Fruit fly (Drosophila melanogaster): ENCODE data around the gene CG1316.

The CG1316 gene

dm6 chr3L:4239442-4240322 is 44.0 kb upstream of the CG1316 start, which contains the start of gene Sqor (continued):
- TF ChIP-seq tll (GFP tag; optimal IDR thresholded peaks at IDR 0.05): no peak
- TF ChIP-seq Lpt (GFP tag; optimal IDR thresholded peaks at IDR 0.05): no peak
- no peak for TF ChIP-seq kni (GFP tag; optimal IDR thresholded peaks at IDR 0.05)
- peak; percentile 72 for TF ChIP-seq az2 (GFP tag; optimal IDR thresholded peaks at IDR 0.05)
- TF ChIP-seq CG17361 (GFP tag; IDR thresholded peaks at IDR 0.05): peak; percentile 95
- no peak for TF ChIP-seq fru (optimal IDR thresholded peaks at IDR 0.05)
- TF ChIP-seq CG17829 (tag; optimal IDR thresholded peaks at IDR 0.05): peak; percentile 78
- TF ChIP-seq Opbp (GFP tag; IDR thresholded peaks at IDR 0.05; ENCODE audit: partially characterized antibody): no peak
- TF ChIP-seq hb (GFP tag; IDR thresholded peaks at IDR 0.05; ENCODE audit: partially characterized antibody): no peak
- peak; percentile 83 for TF ChIP-seq vfl (GFP tag; optimal IDR thresholded peaks at IDR 0.05)
- TF ChIP-seq exex (tag; optimal IDR thresholded peaks at IDR 0.05): peak; percentile 44
- peak; percentile 87 for TF ChIP-seq Oli (tag; optimal IDR thresholded peaks at IDR 0.05)
- TF ChIP-seq lmd (GFP tag; IDR thresholded peaks at IDR 0.05): peak; percentile 77
- TF ChIP-seq CG8281 (tag; optimal IDR thresholded peaks at IDR 0.05): peak; percentile 78
- TF ChIP-seq CG9797 (GFP tag; optimal IDR thresholded peaks at IDR 0.05): no peak
- no peak for TF ChIP-seq Elba2 (GFP tag; optimal IDR thresholded peaks at IDR 0.05)
- peak; percentile 76 for TF ChIP-seq E2f1 (GFP tag; IDR thresholded peaks at IDR 0.05)
- peak; percentile 36; the same call in 1 of the 2 replicates for TF ChIP-seq amos (GFP tag; IDR thresholded peaks at IDR 0.05; ENCODE audit: partially characterized antibody)
- peak; percentile 89 for TF ChIP-seq CG1603 (tag; optimal IDR thresholded peaks at IDR 0.05)
- TF ChIP-seq crol (GFP tag; IDR thresholded peaks at IDR 0.05): no peak
- TF ChIP-seq CG32767 (GFP tag; IDR thresholded peaks at IDR 0.05): peak; percentile 76
- peak; percentile 57 for TF ChIP-seq CG5245 (GFP tag; optimal IDR thresholded peaks at IDR 0.05)
- peak; percentile 68 for TF ChIP-seq Nf-YB (GFP tag; optimal IDR thresholded peaks at IDR 0.05)
- TF ChIP-seq CG9609 (GFP tag; optimal IDR thresholded peaks at IDR 0.05): peak; percentile 89
- TF ChIP-seq Jarid2 (GFP tag; optimal IDR thresholded peaks at IDR 0.05): peak; percentile 54
- TF ChIP-seq dpn (GFP tag; optimal IDR thresholded peaks at IDR 0.05): peak; percentile 78 to 90
- TF ChIP-seq CG10565 (GFP tag; optimal IDR thresholded peaks at IDR 0.05): peak; percentile 3
- peak; percentile 84 for TF ChIP-seq lab (GFP tag; optimal IDR thresholded peaks at IDR 0.05)
- peak; percentile 69; the same call in 2 of the 3 replicates for TF ChIP-seq CG6175 (GFP tag; IDR thresholded peaks at IDR 0.05)
- TF ChIP-seq Bteb2 (GFP tag; optimal IDR thresholded peaks at IDR 0.05): peak; percentile 85
- peak; percentile 56 for TF ChIP-seq CG10267 (tag; optimal IDR thresholded peaks at IDR 0.05)
- peak; percentile 91 for TF ChIP-seq Dek (tag; optimal IDR thresholded peaks at IDR 0.05)
- peak; percentile 66 for TF ChIP-seq Fer2 (tag; optimal IDR thresholded peaks at IDR 0.05)
- peak; percentile 82 for TF ChIP-seq CG11723 (GFP tag; optimal IDR thresholded peaks at IDR 0.05)
- TF ChIP-seq da (GFP tag; optimal IDR thresholded peaks at IDR 0.05): peak; percentile 66
- TF ChIP-seq Doc3 (GFP tag; IDR thresholded peaks at IDR 0.05; ENCODE audit: partially characterized antibody): no peak
- no peak for TF ChIP-seq CG7963 (GFP tag; IDR thresholded peaks at IDR 0.05; ENCODE audit: partially characterized antibody)
- TF ChIP-seq dmrt11E (tag; optimal IDR thresholded peaks at IDR 0.05): no peak
- peak; percentile 94 for TF ChIP-seq sens (GFP tag)
- TF ChIP-seq CG10654 (GFP tag; optimal IDR thresholded peaks at IDR 0.05): peak; percentile 51
- TF ChIP-seq Sin3A (optimal IDR thresholded peaks at IDR 0.05): no peak
- peak; percentile 59 for TF ChIP-seq HLH3B (GFP tag; IDR thresholded peaks at IDR 0.05)
- TF ChIP-seq CG4707 (GFP tag; optimal IDR thresholded peaks at IDR 0.05): peak; percentile 34
- peak; percentile 79 for TF ChIP-seq lbe (GFP tag; optimal IDR thresholded peaks at IDR 0.05)
- no peak for TF ChIP-seq mirr (GFP tag; optimal IDR thresholded peaks at IDR 0.05)
- peak; percentile 89 for TF ChIP-seq Fer1 (GFP tag; optimal IDR thresholded peaks at IDR 0.05)
- no peak for TF ChIP-seq Gsc (GFP tag; IDR thresholded peaks at IDR 0.05)
- TF ChIP-seq schlank (tag; optimal IDR thresholded peaks at IDR 0.05): peak; percentile 76
- TF ChIP-seq al (GFP tag; IDR thresholded peaks at IDR 0.05): peak; percentile 83
